Worm (Caenorhabditis elegans): ENCODE data around the gene C17B7.14.

DNA sequence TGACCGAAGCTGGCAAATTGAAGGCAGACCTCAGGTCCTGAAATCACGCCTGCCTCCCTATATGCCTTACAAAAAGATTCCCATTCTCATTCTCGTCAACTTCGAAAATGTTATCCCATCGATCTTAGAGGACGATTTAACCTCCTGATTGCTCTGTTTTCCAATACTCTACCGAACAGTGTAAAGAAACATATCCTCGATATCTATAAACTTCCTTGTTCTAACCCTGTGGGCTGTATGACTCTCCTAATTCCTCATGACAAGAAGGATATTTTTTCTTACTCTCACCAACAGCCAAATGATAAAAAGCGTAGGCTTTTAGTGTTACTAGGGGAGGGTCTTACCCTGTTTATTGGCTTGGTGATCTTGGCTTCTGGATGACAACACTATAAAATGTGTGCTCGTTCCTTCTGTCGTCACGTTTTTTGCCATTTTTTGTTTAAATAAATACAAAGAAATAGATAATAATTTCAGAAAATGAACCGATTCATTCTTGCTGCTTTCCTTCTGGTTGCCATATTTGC lies 46.7 kb downstream of the C17B7.14 start, which contains the start of gene T28A11.4:
- TF ChIP-seq nhr-12 (tag; optimal IDR thresholded peaks at IDR 0.05) (no peak), unc-130 (tag; optimal IDR thresholded peaks at IDR 0.05) (no peak), unc-62 (GFP tag; optimal IDR thresholded peaks at IDR 0.05) (no peak), nhr-28 (tag; optimal IDR thresholded peaks at IDR 0.05) (no peak), nhr-77 (tag; optimal IDR thresholded peaks at IDR 0.05) (no peak), dpl-1 (GFP tag; optimal IDR thresholded peaks at IDR 0.05) (no peak), nhr-11 (tag; optimal IDR thresholded peaks at IDR 0.05) (no peak)

Measured in whole organism, L1 larva.